Worm (Caenorhabditis elegans): Measurements from ENCODE around the gene F38E1.10.

F38E1.10 gene

ce11 chrV:8380076-8380475 is 4.8 kb upstream of the F38E1.10 start:
- TF ChIP-seq egl-27 (tag; optimal IDR thresholded peaks at IDR 0.05) (no peak), hpl-2 (GFP tag; optimal IDR thresholded peaks at IDR 0.05) (no peak), efl-3 (GFP tag; optimal IDR thresholded peaks at IDR 0.05) (no peak), C34B4.2 (tag; optimal IDR thresholded peaks at IDR 0.05) (no peak), nhr-77 (tag; optimal IDR thresholded peaks at IDR 0.05) (no peak), ceh-90 (tag; optimal IDR thresholded peaks at IDR 0.05) (no peak), isw-1 (GFP tag; IDR thresholded peaks at IDR 0.05) (no peak), dpl-1 (GFP tag; optimal IDR thresholded peaks at IDR 0.05) (no peak), fos-1 (tag; optimal IDR thresholded peaks at IDR 0.05) (no peak), mab-9 (GFP tag; IDR thresholded peaks at IDR 0.05) (no peak), mdl-1 (tag; optimal IDR thresholded peaks at IDR 0.05) (no peak), jun-1 (tag; optimal IDR thresholded peaks at IDR 0.05) (no peak), ceh-8 (GFP tag; optimal IDR thresholded peaks at IDR 0.05) (no peak)

ce11 chrV:8379206-8379605 is 3.9 kb upstream of the F38E1.10 start, which contains the start of gene F52E1.5:
F52E1.5 (plus strand) TSS chrV:8379506.
- TF ChIP-seq tbx-2 (tag; optimal IDR thresholded peaks at IDR 0.05) (no peak), F16B12.6 (tag; optimal IDR thresholded peaks at IDR 0.05) (no peak), fkh-10 (GFP tag; optimal IDR thresholded peaks at IDR 0.05) (no peak), fkh-8 (tag; optimal IDR thresholded peaks at IDR 0.05) (no peak), ceh-88 (GFP tag; IDR thresholded peaks at IDR 0.05) (no peak), unc-98 (GFP tag; IDR thresholded peaks at IDR 0.05) (no peak), nhr-19 (GFP tag; conservative IDR thresholded peaks at IDR 0.05) (no peak), efl-1 (optimal IDR thresholded peaks at IDR 0.05) (no peak), efl-1 (GFP tag; optimal IDR thresholded peaks at IDR 0.05 in 1 of 2) (peak in 1 of 2 experiments; percentile 1), blmp-1 (tag; optimal IDR thresholded peaks at IDR 0.05) (peak; percentile 45), fkh-4 (tag; optimal IDR thresholded peaks at IDR 0.05; ENCODE audit: borderline replicate concordance) (no peak), Y116A8C.19 (tag; optimal IDR thresholded peaks at IDR 0.05; ENCODE audit: borderline replicate concordance) (no peak), unc-30 (tag; optimal IDR thresholded peaks at IDR 0.05) (no peak)

- TF ChIP-seq elt-2 (tag; optimal IDR thresholded peaks at IDR 0.05) (no peak), nhr-85 (tag) (no peak), snu-23 (GFP tag; optimal IDR thresholded peaks at IDR 0.05) (no peak), jun-1 (tag; optimal IDR thresholded peaks at IDR 0.05) (no peak), zag-1 (tag; optimal IDR thresholded peaks at IDR 0.05) (no peak), nhr-19 (GFP tag; conservative IDR thresholded peaks at IDR 0.05) (no peak), ets-5 (GFP tag; IDR thresholded peaks at IDR 0.05) (no peak)
Observed at ce11 chrV:8375849-8376248, 530 bp upstream of the F38E1.10 start, which contains the start of gene F38E1.3. F38E1.3 (plus strand) TSS chrV:8376149.

ce11 chrV:8370705-8371104 is 4.6 kb downstream of the F38E1.10 start, which contains the start of gene gpa-2:
gpa-2 (plus strand) TSS chrV:8371005.
- TF ChIP-seq nhr-28 (tag; optimal IDR thresholded peaks at IDR 0.05) = no peak
- no peak for TF ChIP-seq nhr-77 (tag; optimal IDR thresholded peaks at IDR 0.05)
- no peak for TF ChIP-seq unc-86 (tag; optimal IDR thresholded peaks at IDR 0.05)
- TF ChIP-seq grh-1 (GFP tag; IDR thresholded peaks at IDR 0.05) = no peak
- TF ChIP-seq ceh-8 (GFP tag; optimal IDR thresholded peaks at IDR 0.05) = no peak
- TF ChIP-seq efl-1 (optimal IDR thresholded peaks at IDR 0.05) = no peak
- no peak for TF ChIP-seq efl-1 (GFP tag; optimal IDR thresholded peaks at IDR 0.05 in 1 of 2)
- no peak for TF ChIP-seq C34B4.2 (tag; optimal IDR thresholded peaks at IDR 0.05)
- TF ChIP-seq mep-1 (tag; optimal IDR thresholded peaks at IDR 0.05) = no peak
- TF ChIP-seq ceh-88 (GFP tag; IDR thresholded peaks at IDR 0.05) = no peak
- TF ChIP-seq vab-15 (tag; optimal IDR thresholded peaks at IDR 0.05) = no peak
- no peak for TF ChIP-seq jun-1 (tag; optimal IDR thresholded peaks at IDR 0.05)
- TF ChIP-seq hlh-17 (GFP tag; optimal IDR thresholded peaks at IDR 0.05; ENCODE audit: borderline replicate concordance) = no peak
- TF ChIP-seq xbp-1 (tag; optimal IDR thresholded peaks at IDR 0.05) = no peak
- no peak for TF ChIP-seq irx-1 (tag; optimal IDR thresholded peaks at IDR 0.05)
- no peak for TF ChIP-seq aly-2 (tag; optimal IDR thresholded peaks at IDR 0.05)

Data from whole organism, L1 larva.